Fruit fly (Drosophila melanogaster): ENCODE measurements around the gene Nuf2.

Nuf2 gene

DNA sequence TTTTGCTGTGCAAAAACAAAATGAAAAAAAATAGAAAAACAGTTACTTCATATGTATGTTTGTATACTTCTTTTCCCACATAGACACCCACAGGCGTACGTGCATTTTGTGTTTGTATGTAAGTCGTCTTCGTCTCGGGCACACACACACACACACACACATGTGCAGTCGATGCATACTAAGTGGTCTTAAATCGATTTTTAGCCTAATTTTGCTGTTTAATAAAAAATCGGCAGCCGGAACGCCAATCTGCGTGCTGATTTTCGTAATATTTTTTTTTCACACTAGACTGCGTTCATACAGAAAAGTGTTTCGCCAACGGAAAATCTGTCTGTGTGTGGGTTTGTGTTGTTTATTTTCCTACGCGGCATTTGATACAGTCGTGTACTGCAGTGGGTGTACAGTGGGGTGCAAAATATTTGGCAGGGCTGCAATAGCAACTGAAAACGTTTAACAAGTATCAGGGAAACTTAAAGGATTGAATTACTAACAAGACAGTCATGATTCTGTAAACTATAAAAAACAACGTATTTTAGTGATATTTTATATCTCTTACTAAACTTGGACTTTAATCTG, 32.4 kb downstream of the Nuf2 start (continued):
- TF ChIP-seq CG15514 (GFP tag; optimal IDR thresholded peaks at IDR 0.05) = peak; percentile 44
- peak; percentile 31 for TF ChIP-seq crc (GFP tag; optimal IDR thresholded peaks at IDR 0.05)
- no peak for TF ChIP-seq Ets65A (GFP tag)
- no peak for TF ChIP-seq CG9437 (GFP tag; optimal IDR thresholded peaks at IDR 0.05)
- TF ChIP-seq cad (GFP tag; optimal IDR thresholded peaks at IDR 0.05) = no peak
- no peak for TF ChIP-seq h (optimal IDR thresholded peaks at IDR 0.05)
- peak; percentile 40; the same call in 1 of the 2 replicates for TF ChIP-seq rib (GFP tag; IDR thresholded peaks at IDR 0.05)
- peak; percentile 14 for TF ChIP-seq maf-S (GFP tag; optimal IDR thresholded peaks at IDR 0.05)
- no peak for TF ChIP-seq CG8924 (tag; optimal IDR thresholded peaks at IDR 0.05)
- peak; percentile 33 for TF ChIP-seq pb (GFP tag; optimal IDR thresholded peaks at IDR 0.05)
- no peak for TF ChIP-seq CG30020 (tag; optimal IDR thresholded peaks at IDR 0.05)
- TF ChIP-seq Dfd (GFP tag; optimal IDR thresholded peaks at IDR 0.05) = no peak
- no peak for TF ChIP-seq CG15479 (GFP tag; optimal IDR thresholded peaks at IDR 0.05)
- TF ChIP-seq CG14050 (GFP tag; IDR thresholded peaks at IDR 0.05) = no peak
- no peak for TF ChIP-seq CG11504 (tag; optimal IDR thresholded peaks at IDR 0.05)
- no peak for TF ChIP-seq kay (GFP tag; optimal IDR thresholded peaks at IDR 0.05)
- TF ChIP-seq al (GFP tag; IDR thresholded peaks at IDR 0.05) = no peak
- no peak for TF ChIP-seq CG4328 (GFP tag; optimal IDR thresholded peaks at IDR 0.05)
- no peak for TF ChIP-seq zen (tag; optimal IDR thresholded peaks at IDR 0.05)
- no peak for TF ChIP-seq unc-4 (GFP tag; IDR thresholded peaks at IDR 0.05; ENCODE audit: partially characterized antibody)
- no peak for TF ChIP-seq pzg (GFP tag; optimal IDR thresholded peaks at IDR 0.05)
- no peak for TF ChIP-seq D19A (tag; optimal IDR thresholded peaks at IDR 0.05)
- peak; percentile 15 for TF ChIP-seq MTF-1 (GFP tag; optimal IDR thresholded peaks at IDR 0.05; ENCODE audit: borderline replicate concordance)
- TF ChIP-seq abd-A (tag; optimal IDR thresholded peaks at IDR 0.05) = no peak
- peak; percentile 50; the same call in 1 of the 3 replicates for TF ChIP-seq ase (GFP tag; IDR thresholded peaks at IDR 0.05)
- peak; percentile 40; the same call in 1 of the 2 replicates for TF ChIP-seq CG9932 (GFP tag; IDR thresholded peaks at IDR 0.05)
- TF ChIP-seq YL-1 (GFP tag; optimal IDR thresholded peaks at IDR 0.05) = no peak
- TF ChIP-seq CG6272 (GFP tag; IDR thresholded peaks at IDR 0.05) = no peak
- TF ChIP-seq run (tag; optimal IDR thresholded peaks at IDR 0.05) = no peak
- TF ChIP-seq Stat92E (GFP tag; optimal IDR thresholded peaks at IDR 0.05) = no peak
- TF ChIP-seq kah (GFP tag; optimal IDR thresholded peaks at IDR 0.05) = peak; percentile 17
- no peak for TF ChIP-seq Lpt (GFP tag; optimal IDR thresholded peaks at IDR 0.05)
- TF ChIP-seq pnt (GFP tag; optimal IDR thresholded peaks at IDR 0.05) = no peak
- TF ChIP-seq CrebB (tag; optimal IDR thresholded peaks at IDR 0.05) = no peak
- TF ChIP-seq PHDP (tag; optimal IDR thresholded peaks at IDR 0.05) = no peak
- TF ChIP-seq br (optimal IDR thresholded peaks at IDR 0.05) = no peak
- peak; percentile 69 for TF ChIP-seq vvl (GFP tag; IDR thresholded peaks at IDR 0.05)
- TF ChIP-seq CG2889 (GFP tag; IDR thresholded peaks at IDR 0.05) = no peak
- TF ChIP-seq tgo (GFP tag; IDR thresholded peaks at IDR 0.05) = peak; percentile 24; the same call in 1 of the 3 replicates
- no peak for TF ChIP-seq usp (GFP tag; optimal IDR thresholded peaks at IDR 0.05)
- peak; percentile 45; the same call in 1 of the 2 replicates for TF ChIP-seq sob (GFP tag; IDR thresholded peaks at IDR 0.05)
- no peak for TF ChIP-seq CG6254 (GFP tag; optimal IDR thresholded peaks at IDR 0.05)
- no peak for TF ChIP-seq ac (GFP tag; optimal IDR thresholded peaks at IDR 0.05)
- TF ChIP-seq CG16779 (GFP tag; IDR thresholded peaks at IDR 0.05) = no peak
- peak; percentile 22 to 32 for TF ChIP-seq dpn (GFP tag; optimal IDR thresholded peaks at IDR 0.05)
- no peak for TF ChIP-seq CkIIα-i1 (GFP tag; IDR thresholded peaks at IDR 0.05)
- peak; percentile 25; the same call in 1 of the 2 replicates for TF ChIP-seq H2.0 (GFP tag; IDR thresholded peaks at IDR 0.05)
- TF ChIP-seq lab (GFP tag; optimal IDR thresholded peaks at IDR 0.05) = no peak
- TF ChIP-seq Taf1 (GFP tag; IDR thresholded peaks at IDR 0.05) = no peak
- TF ChIP-seq CG14441 (GFP tag; IDR thresholded peaks at IDR 0.05) = 0 out of 2 replicates have a peak, but pooled peaks have one; percentile 37
- no peak for TF ChIP-seq CG10462 (GFP tag; optimal IDR thresholded peaks at IDR 0.05)
- no peak for TF ChIP-seq Bdp1 (GFP tag; optimal IDR thresholded peaks at IDR 0.05)

Data from whole organism, embryonic.